Worm (Caenorhabditis elegans): Measurements from ENCODE around the gene F14F3.5.

ce11 chrX:10485300-10485755, 43.7 kb downstream of the F14F3.5 start, which contains the start of gene C33D3.3:
- TF ChIP-seq him-1 (tag; optimal IDR thresholded peaks at IDR 0.05) = no peak
- no peak for TF ChIP-seq W03F9.2 (tag; optimal IDR thresholded peaks at IDR 0.05)
